Fruit fly (Drosophila melanogaster): ENCODE measurements around the gene CG6428.
A peak's percentile ranks its signal among the peaks of the same experiment; 100 is the strongest.

The CG6428 gene

DNA sequence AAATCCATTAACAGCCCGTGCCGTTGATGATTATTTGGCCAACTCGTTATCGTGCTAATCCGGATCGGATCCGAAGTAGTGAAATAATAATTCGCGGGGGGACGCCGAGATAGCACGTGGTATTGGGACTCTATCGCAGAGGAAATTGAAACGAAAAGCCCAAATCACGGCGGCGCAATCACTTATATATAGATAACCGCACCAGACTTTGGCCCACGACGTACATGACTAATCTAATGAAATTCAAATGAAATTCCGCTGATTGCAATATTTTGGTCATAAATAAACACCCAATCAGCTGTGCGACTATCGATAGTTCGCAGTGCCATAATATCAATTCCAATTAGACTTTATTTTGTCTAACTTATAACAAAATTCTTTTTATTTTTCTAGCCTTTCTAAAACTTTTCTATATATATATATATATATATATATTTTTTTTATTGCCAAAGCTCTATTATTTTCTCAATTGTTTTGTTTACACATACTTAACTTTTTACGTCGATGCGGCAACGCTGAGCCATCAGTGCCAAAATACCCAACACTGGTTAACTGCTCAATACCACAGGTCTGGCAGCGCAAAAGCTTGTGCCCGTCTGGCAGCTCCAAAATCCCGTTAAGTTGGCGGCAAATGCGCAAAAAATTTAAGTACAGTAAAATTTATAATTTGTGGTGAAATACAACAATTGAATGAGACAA lies at the start of gene CG6428:
TSS of gene CG6428 (minus strand) at position 310 of the 699 bp plus-strand sequence.
- TF ChIP-seq achi (GFP tag; optimal IDR thresholded peaks at IDR 0.05) (no peak), spab (GFP tag; optimal IDR thresholded peaks at IDR 0.05) (no peak), fkh (GFP tag; optimal IDR thresholded peaks at IDR 0.05) (peak; percentile 92), Met (GFP tag; optimal IDR thresholded peaks at IDR 0.05) (no peak), CG3032 (tag; optimal IDR thresholded peaks at IDR 0.05) (peak; percentile 29), CG31627 (GFP tag; optimal IDR thresholded peaks at IDR 0.05) (peak; percentile 0)

DNA sequence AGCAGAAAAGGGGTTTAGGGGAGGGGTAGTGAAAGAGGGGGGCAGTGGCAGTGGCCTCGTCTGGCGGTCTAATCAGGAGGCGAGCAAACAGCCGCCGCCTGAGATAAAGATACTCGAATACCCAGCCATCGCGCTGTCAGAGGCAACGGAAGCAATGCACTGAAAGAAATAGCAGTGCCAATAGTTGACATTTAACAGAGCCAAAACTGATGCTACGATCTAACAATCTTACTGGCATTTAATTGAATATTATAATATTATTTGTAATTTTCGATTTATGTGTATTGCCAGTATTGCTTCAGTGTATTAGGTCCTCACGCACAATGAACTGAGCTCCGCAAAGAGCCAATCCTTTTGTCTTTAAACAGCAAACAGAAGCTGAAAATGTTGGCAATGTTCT lies 44.4 kb upstream of the CG6428 start:
- TF ChIP-seq Ets96B (tag; optimal IDR thresholded peaks at IDR 0.05) (peak; percentile 18), CG3032 (tag; optimal IDR thresholded peaks at IDR 0.05) (peak; percentile 7), svp (GFP tag) (peak; percentile 56), Ets21C (GFP tag; optimal IDR thresholded peaks at IDR 0.05) (no peak), fd59A (GFP tag; optimal IDR thresholded peaks at IDR 0.05) (no peak), CG32006 (GFP tag; optimal IDR thresholded peaks at IDR 0.05) (peak; percentile 19), fkh (GFP tag; optimal IDR thresholded peaks at IDR 0.05) (peak; percentile 1), pdm3 (GFP tag; optimal IDR thresholded peaks at IDR 0.05) (peak; percentile 2), cyc (GFP tag; optimal IDR thresholded peaks at IDR 0.05) (no peak), CG8319 (GFP tag; optimal IDR thresholded peaks at IDR 0.05) (no peak), CG6163 (GFP tag; IDR thresholded peaks at IDR 0.05) (0 out of 3 replicates have a peak, but pooled peaks have one; percentile 15), Gug (GFP tag; IDR thresholded peaks at IDR 0.05) (no peak), achi (GFP tag; optimal IDR thresholded peaks at IDR 0.05) (no peak), Met (GFP tag; optimal IDR thresholded peaks at IDR 0.05) (no peak), Eip78C (GFP tag) (peak; percentile 57)

DNA sequence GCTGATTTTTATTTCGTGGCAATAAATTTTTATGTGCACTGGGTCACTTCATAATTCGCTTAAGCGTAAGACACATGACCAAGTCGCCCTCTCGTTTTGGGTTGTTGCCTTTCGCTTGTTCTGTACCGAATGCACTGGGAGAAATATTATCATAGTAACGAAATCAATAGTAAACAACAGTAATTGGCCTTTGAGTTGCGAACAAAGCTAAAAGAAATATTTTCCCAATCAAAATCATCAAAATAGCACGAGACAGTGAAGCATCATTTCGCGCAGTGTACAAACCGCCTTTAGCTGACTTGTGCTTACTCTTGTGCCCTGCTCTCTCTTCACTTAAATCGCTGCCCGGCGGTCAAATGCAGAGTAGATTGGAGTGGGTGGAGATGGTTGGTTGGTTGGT lies 42.4 kb upstream of the CG6428 start:
- peak; percentile 32 for TF ChIP-seq CG3032 (tag; optimal IDR thresholded peaks at IDR 0.05)
- no peak for TF ChIP-seq Lpt (GFP tag; optimal IDR thresholded peaks at IDR 0.05)
- peak; percentile 33 for TF ChIP-seq Ets96B (tag; optimal IDR thresholded peaks at IDR 0.05)
- TF ChIP-seq Eip78C (GFP tag): peak; percentile 62
- no peak for TF ChIP-seq CG32006 (GFP tag; optimal IDR thresholded peaks at IDR 0.05)
- TF ChIP-seq pdm3 (GFP tag; optimal IDR thresholded peaks at IDR 0.05): peak; percentile 46
- TF ChIP-seq CG16779 (tag; optimal IDR thresholded peaks at IDR 0.05): no peak
- no peak for TF ChIP-seq CG8319 (GFP tag; optimal IDR thresholded peaks at IDR 0.05)
- TF ChIP-seq esn (GFP tag; optimal IDR thresholded peaks at IDR 0.05): peak; percentile 74
- peak; percentile 0 for TF ChIP-seq fd59A (GFP tag; optimal IDR thresholded peaks at IDR 0.05)
- peak in 1 of 2 experiments; percentile 22 for TF ChIP-seq ss (GFP tag; optimal IDR thresholded peaks at IDR 0.05)
- peak; percentile 23 for TF ChIP-seq CG8632 (GFP tag; optimal IDR thresholded peaks at IDR 0.05)
- no peak for TF ChIP-seq CG7368 (GFP tag; optimal IDR thresholded peaks at IDR 0.05)
- peak; percentile 51 for TF ChIP-seq vri (GFP tag; optimal IDR thresholded peaks at IDR 0.05)
- TF ChIP-seq fd85E (GFP tag; optimal IDR thresholded peaks at IDR 0.05): no peak
- TF ChIP-seq Sox14 (GFP tag; optimal IDR thresholded peaks at IDR 0.05): peak; percentile 26
- peak; percentile 7 for TF ChIP-seq Eip75B (GFP tag; optimal IDR thresholded peaks at IDR 0.05)
- no peak for TF ChIP-seq CG9139 (GFP tag; optimal IDR thresholded peaks at IDR 0.05)
- peak; percentile 31 for TF ChIP-seq CG10631 (GFP tag; optimal IDR thresholded peaks at IDR 0.05)
- TF ChIP-seq Hr39 (GFP tag; optimal IDR thresholded peaks at IDR 0.05): peak; percentile 74
- peak; percentile 70 for TF ChIP-seq topi (GFP tag; optimal IDR thresholded peaks at IDR 0.05)
- peak; percentile 44 for TF ChIP-seq CG3919 (GFP tag; optimal IDR thresholded peaks at IDR 0.05)
- TF ChIP-seq CG11902 (GFP tag; optimal IDR thresholded peaks at IDR 0.05): peak; percentile 6
- TF ChIP-seq Ets21C (GFP tag; optimal IDR thresholded peaks at IDR 0.05): peak; percentile 27
- peak; percentile 66 for TF ChIP-seq Met (GFP tag; optimal IDR thresholded peaks at IDR 0.05)
- TF ChIP-seq cyc (GFP tag; optimal IDR thresholded peaks at IDR 0.05): peak; percentile 67
- TF ChIP-seq CG8119 (GFP tag; IDR thresholded peaks at IDR 0.05): no peak
- TF ChIP-seq fkh (GFP tag; optimal IDR thresholded peaks at IDR 0.05): no peak
- no peak for TF ChIP-seq dsx (GFP tag; optimal IDR thresholded peaks at IDR 0.05; ENCODE audit: poor library complexity, severe bottlenecking)
- no peak for TF ChIP-seq CG11762 (GFP tag; optimal IDR thresholded peaks at IDR 0.05; ENCODE audit: insufficient read depth)
- no peak for TF ChIP-seq eg (GFP tag; IDR thresholded peaks at IDR 0.05)
- TF ChIP-seq CG11294 (GFP tag; IDR thresholded peaks at IDR 0.05): no peak
- TF ChIP-seq OdsH (GFP tag; optimal IDR thresholded peaks at IDR 0.05): peak; percentile 48
- TF ChIP-seq Smox (GFP tag; optimal IDR thresholded peaks at IDR 0.05): peak; percentile 50
- TF ChIP-seq lz (GFP tag; optimal IDR thresholded peaks at IDR 0.05): peak; percentile 50
- TF ChIP-seq CG6792 (GFP tag; optimal IDR thresholded peaks at IDR 0.05): peak; percentile 29
- no peak for TF ChIP-seq CG6276 (GFP tag; optimal IDR thresholded peaks at IDR 0.05)
- TF ChIP-seq salr (GFP tag; optimal IDR thresholded peaks at IDR 0.05): peak in 1 of 2 experiments; percentile 15
- TF ChIP-seq acj6 (GFP tag; optimal IDR thresholded peaks at IDR 0.05): peak; percentile 35
